Fruit fly (Drosophila melanogaster) whole organism, embryonic: ENCODE measurements around the gene Gclm.

Experiments used
- CG10267 ChIP-seq: fragments of 200-800 bp; sonication (Bioruptor generic); optimal IDR thresholded peaks from 2 replicates; lab custom pipeline; 2018; ENCODE audit warnings: missing biosample characterization, mild to moderate bottlenecking, missing genetic modification characterization, moderate library complexity
- CG10543 ChIP-seq: fragments of 200-800 bp; sonication (Bioruptor generic); optimal IDR thresholded peaks from 3 replicates; lab custom pipeline; 2017; ENCODE audit warnings: missing biosample characterization, mild to moderate bottlenecking, missing genetic modification characterization, moderate library complexity
- CG11695 ChIP-seq: fragments of 200-800 bp; sonication (Bioruptor generic); IDR thresholded peaks from 3 replicates; pipeline ENCODE4 v1.3.6; 2022; ENCODE audit warnings: missing biosample characterization, missing genetic modification characterization
- CG12071 ChIP-seq: fragments of 200-800 bp; sonication (Bioruptor generic); optimal IDR thresholded peaks from 3 replicates; lab custom pipeline; 2018; ENCODE audit warnings: missing biosample characterization, mild to moderate bottlenecking, missing genetic modification characterization
- CG1233 ChIP-seq: fragments of 200-800 bp; sonication (Bioruptor generic); optimal IDR thresholded peaks from 4 replicates; lab custom pipeline; 2018; ENCODE audit warnings: missing biosample characterization, mild to moderate bottlenecking, missing genetic modification characterization
- CG13424 ChIP-seq: fragments of 200-800 bp; sonication (Bioruptor generic); optimal IDR thresholded peaks from 2 replicates; lab custom pipeline; 2019; ENCODE audit warnings: missing biosample characterization, mild to moderate bottlenecking, missing genetic modification characterization, moderate library complexity
- CG15479 ChIP-seq: fragments of 200-800 bp; sonication (Bioruptor generic); optimal IDR thresholded peaks from 3 replicates; lab custom pipeline; 2019; ENCODE audit warnings: missing biosample characterization, mild to moderate bottlenecking, missing genetic modification characterization, moderate library complexity
- CG1603 ChIP-seq: fragments of 200-800 bp; sonication (Bioruptor generic); optimal IDR thresholded peaks from 2 replicates; lab custom pipeline; 2019; ENCODE audit warnings: missing biosample characterization, mild to moderate bottlenecking, missing genetic modification characterization, moderate library complexity
- CG17359 ChIP-seq: fragments of 200-800 bp; sonication (Bioruptor generic); optimal IDR thresholded peaks from 3 replicates; lab custom pipeline; 2018; ENCODE audit warnings: missing biosample characterization, mild to moderate bottlenecking, missing genetic modification characterization, moderate library complexity
- CG18599 ChIP-seq: fragments of 200-800 bp; sonication (Bioruptor generic); optimal IDR thresholded peaks from 3 replicates; lab custom pipeline; 2017; ENCODE audit warnings: missing biosample characterization, missing genetic modification characterization, mild to moderate bottlenecking, moderate library complexity, missing genetic modification reagents
- CG2678 ChIP-seq: fragments of 200-800 bp; sonication (Bioruptor generic); optimal IDR thresholded peaks from 3 replicates; lab custom pipeline; 2019; ENCODE audit warnings: missing biosample characterization, mild to moderate bottlenecking, missing genetic modification characterization, moderate library complexity
- CG2712 ChIP-seq: fragments of 200-800 bp; optimal IDR thresholded peaks from 3 replicates; lab custom pipeline; 2019; ENCODE audit warnings: missing biosample characterization, mild to moderate bottlenecking, missing genetic modification characterization, moderate library complexity
- CG2875 ChIP-seq: fragments of 200-800 bp; sonication (Bioruptor generic); optimal IDR thresholded peaks from 2 replicates; lab custom pipeline; 2017; ENCODE audit warnings: missing biosample characterization, mild to moderate bottlenecking, missing genetic modification characterization, missing genetic modification reagents
- CG30403 ChIP-seq: fragments of 200-800 bp; sonication (Bioruptor generic); optimal IDR thresholded peaks from 3 replicates; lab custom pipeline; 2016; ENCODE audit warnings: missing biosample characterization, missing genetic modification characterization
- CG32532 ChIP-seq: fragments of 200-800 bp; sonication (Bioruptor generic); IDR thresholded peaks from 2 replicates; pipeline ENCODE4 v1.3.6; 2022; ENCODE audit warnings: missing biosample characterization, missing genetic modification characterization
- CG3847 ChIP-seq: fragments of 200-800 bp; sonication (Bioruptor generic); IDR thresholded peaks from 2 replicates; pipeline ENCODE4 v1.3.6; 2022; ENCODE audit warnings: missing biosample characterization, missing genetic modification characterization
- CG5180 ChIP-seq: fragments of 200-800 bp; sonication (Bioruptor generic); optimal IDR thresholded peaks from 3 replicates; lab custom pipeline; 2017; ENCODE audit warnings: missing biosample characterization, missing genetic modification characterization, mild to moderate bottlenecking, moderate library complexity, missing genetic modification reagents
- CG8388 ChIP-seq: fragments of 200-800 bp; sonication (Bioruptor generic); optimal IDR thresholded peaks from 2 replicates; lab custom pipeline; 2019; ENCODE audit warnings: missing biosample characterization, mild to moderate bottlenecking, missing genetic modification characterization, moderate library complexity
- CG9215 ChIP-seq: fragments of 200-800 bp; sonication (Bioruptor generic); IDR thresholded peaks from 2 replicates; pipeline ENCODE4 v1.3.6; 2022; ENCODE audit warnings: missing biosample characterization, missing genetic modification characterization
- CG9727 ChIP-seq: fragments of 200-800 bp; sonication (Bioruptor generic); optimal IDR thresholded peaks from 3 replicates; lab custom pipeline; 2017; ENCODE audit warnings: missing biosample characterization, mild to moderate bottlenecking, missing genetic modification characterization
- E2f1 ChIP-seq: fragments of 200-800 bp; sonication (Bioruptor generic); IDR thresholded peaks from 2 replicates; pipeline ENCODE4 v1.3.6; 2022; ENCODE audit warnings: missing biosample characterization, missing genetic modification characterization
- Fer3 ChIP-seq: fragments of 200-800 bp; sonication (Bioruptor generic); optimal IDR thresholded peaks from 2 replicates; lab custom pipeline; 2018; ENCODE audit warnings: missing biosample characterization, mild to moderate bottlenecking, missing genetic modification characterization, moderate library complexity
- Gsc ChIP-seq: fragments of 200-800 bp; sonication (Bioruptor generic); IDR thresholded peaks from 2 replicates; pipeline ENCODE4 v1.3.6; 2022; ENCODE audit warnings: missing biosample characterization, missing genetic modification characterization
- MBD-R2 ChIP-seq: fragments of 200-800 bp; sonication (Bioruptor generic); IDR thresholded peaks from 2 replicates; pipeline ENCODE4 v1.3.6; 2022; ENCODE audit warnings: missing biosample characterization, missing genetic modification characterization
- Meics ChIP-seq: fragments of 200-800 bp; sonication (Bioruptor generic); optimal IDR thresholded peaks from 2 replicates; lab custom pipeline; 2017; ENCODE audit warnings: missing biosample characterization, mild to moderate bottlenecking, missing genetic modification characterization
- Sox102F ChIP-seq: fragments of 200-800 bp; sonication (Bioruptor generic); optimal IDR thresholded peaks from 2 replicates; lab custom pipeline; 2018; ENCODE audit warnings: missing biosample characterization, mild to moderate bottlenecking, missing genetic modification characterization, moderate library complexity
- Xrp1 ChIP-seq: fragments of 200-800 bp; sonication (Bioruptor generic); IDR thresholded peaks from 2 replicates; pipeline ENCODE4 v1.3.6; 2022; ENCODE audit warnings: missing biosample characterization, missing genetic modification characterization
- bsh ChIP-seq, 2 experiments: fragments of 200-800 bp; sonication (Bioruptor generic); optimal IDR thresholded peaks; 2 replicates each; lab custom pipeline; 2017 to 2018; ENCODE audit warnings: mild to moderate bottlenecking in 2 of 2, missing biosample characterization in 2 of 2, missing genetic modification characterization in 2 of 2, moderate library complexity in 1 of 2
- da ChIP-seq: fragments of 200-800 bp; sonication (Bioruptor generic); optimal IDR thresholded peaks from 2 replicates; lab custom pipeline; 2016; ENCODE audit warnings: missing biosample characterization, missing genetic modification characterization
- dimm ChIP-seq: fragments of 200-800 bp; sonication (Bioruptor generic); IDR thresholded peaks from 2 replicates; pipeline ENCODE4 v1.3.6; 2022; ENCODE audit warnings: missing biosample characterization, missing genetic modification characterization
- dm ChIP-seq: fragments of 200-800 bp; sonication (Bioruptor generic); optimal IDR thresholded peaks from 3 replicates; lab custom pipeline; 2016; ENCODE audit warnings: missing biosample characterization, missing genetic modification characterization
- dmrt11E ChIP-seq: fragments of 200-800 bp; sonication (Bioruptor generic); optimal IDR thresholded peaks from 3 replicates; lab custom pipeline; 2018; ENCODE audit warnings: missing biosample characterization, mild to moderate bottlenecking, missing genetic modification characterization, moderate library complexity
- esg ChIP-seq: fragments of 200-800 bp; sonication (Bioruptor generic); conservative IDR thresholded peaks from 2 replicates; pipeline ENCODE4 v1.3.6; 2022; ENCODE audit warnings: missing biosample characterization, missing genetic modification characterization
- fd96Cb ChIP-seq: fragments of 200-800 bp; sonication (Bioruptor generic); optimal IDR thresholded peaks from 2 replicates; lab custom pipeline; 2018; ENCODE audit warnings: missing biosample characterization, mild to moderate bottlenecking, missing genetic modification characterization, moderate library complexity
- jing ChIP-seq: fragments of 200-800 bp; sonication (Bioruptor generic); optimal IDR thresholded peaks from 2 replicates; lab custom pipeline; 2018; ENCODE audit warnings: missing biosample characterization, mild to moderate bottlenecking, missing genetic modification characterization
- jumu ChIP-seq: fragments of 200-800 bp; sonication (Bioruptor generic); optimal IDR thresholded peaks from 3 replicates; lab custom pipeline; 2016; ENCODE audit warnings: missing biosample characterization, missing genetic modification characterization
- lab ChIP-seq: fragments of 200-800 bp; sonication (Bioruptor generic); optimal IDR thresholded peaks from 3 replicates; lab custom pipeline; 2017; ENCODE audit warnings: missing biosample characterization, missing genetic modification characterization, mild to moderate bottlenecking, moderate library complexity, missing genetic modification reagents
- lilli ChIP-seq: fragments of 200-800 bp; sonication (Bioruptor generic); optimal IDR thresholded peaks from 3 replicates; lab custom pipeline; 2016; ENCODE audit warnings: missing biosample characterization, missing genetic modification characterization
- lmd ChIP-seq: fragments of 200-800 bp; sonication (Bioruptor generic); IDR thresholded peaks from 2 replicates; pipeline ENCODE4 v1.3.6; 2022; ENCODE audit warnings: missing biosample characterization, missing genetic modification characterization
- nerfin-2 ChIP-seq: fragments of 200-800 bp; sonication (Bioruptor generic); IDR thresholded peaks from 2 replicates; pipeline ENCODE4 v1.3.6; 2022; ENCODE audit warnings: missing biosample characterization, missing genetic modification characterization; ENCODE audit not compliant: partially characterized antibody
- nmo ChIP-seq: fragments of 200-800 bp; sonication (Bioruptor generic); optimal IDR thresholded peaks from 2 replicates; lab custom pipeline; 2018; ENCODE audit warnings: missing biosample characterization, mild to moderate bottlenecking, missing genetic modification characterization, moderate library complexity
- odd ChIP-seq: fragments of 200-800 bp; sonication (Bioruptor generic); optimal IDR thresholded peaks from 2 replicates; lab custom pipeline; 2017; ENCODE audit warnings: missing biosample characterization, mild to moderate bottlenecking, missing genetic modification characterization
- org-1 ChIP-seq: fragments of 200-800 bp; sonication (Bioruptor generic); optimal IDR thresholded peaks from 2 replicates; lab custom pipeline; 2017; ENCODE audit warnings: missing biosample characterization, missing genetic modification characterization
- phol ChIP-seq: fragments of 200-800 bp; sonication (Bioruptor generic); optimal IDR thresholded peaks from 3 replicates; lab custom pipeline; 2018; ENCODE audit warnings: missing biosample characterization, mild to moderate bottlenecking, missing genetic modification characterization, moderate library complexity
- prd ChIP-seq, 3 experiments: fragments of >200 bp in 2 of 3; fragments of 200-800 bp in 1 of 3; sonication (Bioruptor generic) in 1 of 3; optimal IDR thresholded peaks in 2 of 3; IDR thresholded peaks in 1 of 3; 2 replicates in 2 of 3; 3 replicates in 1 of 3; pipeline versions ENCODE4 v1.3.6 to Lab custom; 2017 to 2022; ENCODE audit warnings: missing biosample characterization in 1 of 3, missing genetic modification characterization in 1 of 3
- pum ChIP-seq: fragments of 200-800 bp; sonication (Bioruptor generic); optimal IDR thresholded peaks from 2 replicates; lab custom pipeline; 2016; ENCODE audit warnings: missing biosample characterization, missing genetic modification characterization
- ssp ChIP-seq: fragments of 200-800 bp; sonication (Bioruptor generic); IDR thresholded peaks from 2 replicates; pipeline ENCODE4 v1.3.6; 2022; ENCODE audit warnings: missing biosample characterization, missing genetic modification characterization
- tap ChIP-seq: fragments of 200-800 bp; optimal IDR thresholded peaks from 3 replicates; lab custom pipeline; 2019; ENCODE audit warnings: missing biosample characterization, mild to moderate bottlenecking, missing genetic modification characterization, moderate library complexity
- zf30C ChIP-seq: fragments of 200-800 bp; sonication (Bioruptor generic); optimal IDR thresholded peaks from 3 replicates; lab custom pipeline; 2018; ENCODE audit warnings: missing biosample characterization, mild to moderate bottlenecking, missing genetic modification characterization

The Gclm gene

dm6 chr3R:22719607-22719949 is 33.3 kb upstream of the Gclm start (continued):
- TF ChIP-seq tap (tag; lab: Kevin White, UChicago) (peak; percentile 8), nerfin-2 (GFP tag; lab: Robert Waterston, UW) (no peak), Xrp1 (GFP tag; lab: Robert Waterston, UW) (peak; percentile 60), MBD-R2 (GFP tag; lab: Robert Waterston, UW) (no peak; the same call in 1 of the 2 replicates), lab (GFP tag; lab: Kevin White, UChicago) (peak; percentile 36), CG12071 (GFP tag; lab: Kevin White, UChicago) (peak; percentile 7), odd (no peak), CG18599 (peak; percentile 71), CG2712 (tag; lab: Kevin White, UChicago) (peak; percentile 62), CG30403 (GFP tag; lab: Kevin White, UChicago) (peak; percentile 1), CG1603 (tag; lab: Kevin White, UChicago) (peak; percentile 47), CG5180 (GFP tag; lab: Kevin White, UChicago) (peak; percentile 14), CG2875 (GFP tag; lab: Kevin White, UChicago) (no peak), Meics (GFP tag; lab: Kevin White, UChicago) (peak; percentile 6), CG1233 (GFP tag; lab: Kevin White, UChicago) (peak; percentile 3), CG9215 (GFP tag; lab: Robert Waterston, UW) (no peak), ssp (GFP tag; lab: Robert Waterston, UW) (no peak), CG2678 (peak; percentile 60), phol (tag; lab: Kevin White, UChicago) (peak; percentile 50), Fer3 (tag; lab: Kevin White, UChicago) (peak; percentile 16), bsh (GFP tag; optimal IDR thresholded peaks at IDR 0.05; lab: Kevin White, UChicago) (peak in 1 of 2 experiments; percentile 48), CG8388 (peak; percentile 26), lilli (GFP tag; lab: Kevin White, UChicago) (peak; percentile 14), Sox102F (GFP tag; lab: Kevin White, UChicago) (peak; percentile 33), CG3847 (GFP tag; lab: Robert Waterston, UW) (0 out of 2 replicates have a peak, but pooled peaks have one; percentile 18), dm (GFP tag; lab: Kevin White, UChicago) (no peak), zf30C (GFP tag; lab: Kevin White, UChicago) (peak; percentile 72), org-1 (peak; percentile 5), pum (peak; percentile 21), fd96Cb (tag; lab: Kevin White, UChicago) (peak; percentile 33), jumu (peak; percentile 22), CG10267 (tag; lab: Kevin White, UChicago) (peak; percentile 51), CG13424 (peak; percentile 33), E2f1 (GFP tag; lab: Robert Waterston, UW) (0 out of 2 replicates have a peak, but pooled peaks have one; percentile 11), dmrt11E (tag; lab: Kevin White, UChicago) (peak; percentile 32), CG11695 (GFP tag; lab: Robert Waterston, UW) (no peak), nmo (GFP tag; lab: Kevin White, UChicago) (peak; percentile 61), da (GFP tag; lab: Kevin White, UChicago) (no peak), CG15479 (GFP tag; lab: Kevin White, UChicago) (no peak), CG10543 (GFP tag; lab: Kevin White, UChicago) (peak; percentile 35), CG17359 (tag; lab: Kevin White, UChicago) (peak; percentile 62), lmd (peak; percentile 21; the same call in 1 of the 2 replicates), esg (peak; percentile 23; the same call in 1 of the 2 replicates), CG32532 (GFP tag; lab: Robert Waterston, UW) (peak; percentile 10; the same call in 1 of the 2 replicates), Gsc (GFP tag; lab: Robert Waterston, UW) (no peak), prd (optimal IDR thresholded peaks at IDR 0.05; lab: Kevin White, UChicago) (no peak), prd (GFP tag; IDR thresholded peaks at IDR 0.05; lab: Robert Waterston, UW) (0 out of 3 replicates have a peak, but pooled peaks have one; percentile 23), dimm (GFP tag; lab: Robert Waterston, UW) (no peak), CG9727 (GFP tag; lab: Kevin White, UChicago) (peak; percentile 44), jing (GFP tag; lab: Kevin White, UChicago) (no peak)
